Fruit fly (Drosophila melanogaster) whole organism, prepupa: Measurements from ENCODE around the gene mei-218.

Experiments
- Blimp-1 ChIP-seq: fragments of 200-800 bp; sonication (Bioruptor generic); optimal IDR thresholded peaks from 3 replicates; lab custom pipeline; 2017; ENCODE audit warnings: missing biosample characterization, missing genetic modification characterization, mild to moderate bottlenecking, moderate library complexity, missing genetic modification reagents
- CG11762 ChIP-seq: fragments of 200-800 bp; sonication (Bioruptor generic); optimal IDR thresholded peaks from 3 replicates; lab custom pipeline; 2016; ENCODE audit warnings: missing biosample characterization, missing genetic modification characterization; ENCODE audit not compliant: insufficient read depth
- CG16779 ChIP-seq: fragments of 200-800 bp; sonication (Bioruptor generic); optimal IDR thresholded peaks from 3 replicates; lab custom pipeline; 2017; ENCODE audit warnings: missing biosample characterization, mild to moderate bottlenecking, missing genetic modification characterization
- CG32006 ChIP-seq: fragments of 200-800 bp; sonication (Bioruptor generic); optimal IDR thresholded peaks from 3 replicates; lab custom pipeline; 2017; ENCODE audit warnings: missing biosample characterization, mild to moderate bottlenecking, missing genetic modification characterization
- CG6854 ChIP-seq: fragments of 200-800 bp; sonication (Bioruptor generic); optimal IDR thresholded peaks from 2 replicates; lab custom pipeline; 2017; ENCODE audit warnings: missing biosample characterization, mild to moderate bottlenecking, missing genetic modification characterization
- Eip78C ChIP-seq: fragments of 200-800 bp; sonication (Bioruptor generic); peaks from one replicate; lab custom pipeline; 2016; ENCODE audit warnings: missing biosample characterization, missing genetic modification characterization
- Hr39 ChIP-seq: fragments of 200-800 bp; sonication (Bioruptor generic); optimal IDR thresholded peaks from 2 replicates; lab custom pipeline; 2016; ENCODE audit warnings: missing biosample characterization, missing genetic modification characterization
- Smox ChIP-seq: fragments of 200-800 bp; sonication (Bioruptor generic); optimal IDR thresholded peaks from 3 replicates; lab custom pipeline; 2016; ENCODE audit warnings: missing biosample characterization, missing genetic modification characterization
- acj6 ChIP-seq: fragments of 200-800 bp; sonication (Bioruptor generic); optimal IDR thresholded peaks from 3 replicates; lab custom pipeline; 2016; ENCODE audit warnings: missing biosample characterization, missing genetic modification characterization
- esn ChIP-seq: fragments of 200-800 bp; sonication (Bioruptor generic); optimal IDR thresholded peaks from 2 replicates; lab custom pipeline; 2016; ENCODE audit warnings: missing biosample characterization, mild to moderate bottlenecking, missing genetic modification characterization, moderate library complexity
- net ChIP-seq: fragments of 200-800 bp; sonication (Bioruptor generic); optimal IDR thresholded peaks from 3 replicates; lab custom pipeline; 2016; ENCODE audit warnings: missing biosample characterization, missing genetic modification characterization
- ss ChIP-seq, 2 experiments: fragments of 200-800 bp; sonication (Bioruptor generic); optimal IDR thresholded peaks; 2 replicates in 1 of 2; 3 replicates in 1 of 2; lab custom pipeline; 2017 to 2018; ENCODE audit warnings: mild to moderate bottlenecking in 2 of 2, missing biosample characterization in 2 of 2, missing genetic modification characterization in 2 of 2, moderate library complexity in 1 of 2
- vri ChIP-seq: fragments of 200-800 bp; sonication (Bioruptor generic); optimal IDR thresholded peaks from 3 replicates; lab custom pipeline; 2016; ENCODE audit warnings: missing biosample characterization, mild to moderate bottlenecking, missing genetic modification characterization

DNA sequence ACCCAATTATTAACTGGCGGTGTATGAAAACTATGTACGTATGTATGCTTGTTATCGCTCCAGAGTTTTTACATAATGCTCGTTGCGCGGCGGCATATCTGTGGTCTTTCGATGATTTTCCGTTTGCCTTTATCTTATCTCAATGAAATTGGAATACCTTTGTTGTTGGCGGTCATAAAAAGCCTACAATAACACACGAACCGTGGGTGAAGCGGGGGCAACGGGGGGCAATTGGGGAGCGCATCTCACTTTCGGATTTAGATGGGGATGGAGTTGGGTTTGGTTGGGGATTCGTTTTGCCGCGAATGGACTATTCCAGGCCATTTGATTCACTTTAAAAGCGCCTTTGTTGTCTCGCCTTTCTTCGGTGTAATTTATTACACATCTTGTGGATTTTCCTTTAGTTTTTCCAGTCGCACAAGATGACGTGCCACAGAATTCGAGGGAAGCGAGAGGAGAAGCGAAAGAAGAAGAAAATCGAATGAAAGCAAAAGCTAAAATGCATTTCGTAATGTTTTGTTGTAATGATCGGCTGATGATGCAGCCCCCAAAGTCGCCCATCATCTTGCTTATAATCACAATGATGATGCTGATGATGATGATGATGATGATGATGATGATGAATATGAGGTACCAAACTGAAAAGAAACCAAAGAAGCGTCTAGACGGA is 20.2 kb downstream of the mei-218 start:
- TF ChIP-seq Blimp-1 (GFP tag; lab: Kevin White, UChicago) = no peak
- no peak for TF ChIP-seq Eip78C (GFP tag; lab: Kevin White, UChicago)
- TF ChIP-seq CG32006 (GFP tag; lab: Kevin White, UChicago) = no peak
- no peak for TF ChIP-seq ss (GFP tag; optimal IDR thresholded peaks at IDR 0.05; lab: Kevin White, UChicago)
- no peak for TF ChIP-seq net (GFP tag; lab: Kevin White, UChicago)
- no peak for TF ChIP-seq CG11762
- TF ChIP-seq Smox (GFP tag; lab: Kevin White, UChicago) = no peak
- no peak for TF ChIP-seq acj6 (GFP tag; lab: Kevin White, UChicago)
- no peak for TF ChIP-seq esn (GFP tag; lab: Kevin White, UChicago)
- no peak for TF ChIP-seq CG16779 (tag; lab: Kevin White, UChicago)
- no peak for TF ChIP-seq vri
- TF ChIP-seq CG6854 = no peak
- no peak for TF ChIP-seq Hr39 (GFP tag; lab: Kevin White, UChicago)
